Fruit fly (Drosophila melanogaster) whole organism, embryonic: Measurements from ENCODE around the gene CG32214.

ENCODE experiments used
- CG11695 ChIP-seq: fragments of 200-800 bp; sonication (Bioruptor generic); IDR thresholded peaks from 3 replicates; pipeline ENCODE4 v1.3.6; 2022; ENCODE audit warnings: missing biosample characterization, missing genetic modification characterization
- CG8478 ChIP-seq: fragments of >200 bp; optimal IDR thresholded peaks from 2 replicates; lab custom pipeline; 2018
- cas ChIP-seq: fragments of 200-800 bp; sonication (Bioruptor generic); IDR thresholded peaks from 2 replicates; pipeline ENCODE4 v1.3.6; 2022; ENCODE audit warnings: missing biosample characterization, missing genetic modification characterization
- gsb ChIP-seq: fragments of 200-800 bp; sonication (Bioruptor generic); IDR thresholded peaks from 2 replicates; pipeline ENCODE4 v1.3.6; 2022; ENCODE audit warnings: missing biosample characterization, missing genetic modification characterization

- TF ChIP-seq CG8478 (lab: Kevin White, UChicago) (no peak), gsb (GFP tag; lab: Robert Waterston, UW) (no peak), CG11695 (no peak), cas (GFP tag; lab: Robert Waterston, UW) (no peak)
These were observed 24.9 kb upstream of the CG32214 start for dm6 chr3L:19442239-19442638.
